Worm (Caenorhabditis elegans) whole organism, mixed stage, embryonic: Measurements from ENCODE around the gene fbxa-62.

ENCODE experiments used
- ceh-83 ChIP-seq: fragments of 200-800 bp; sonication (Bioruptor generic); optimal IDR thresholded peaks from 2 replicates; lab custom pipeline; 2018; ENCODE audit warnings: mild to moderate bottlenecking, missing genetic modification characterization, missing compliant biosample characterization
- ces-1 ChIP-seq: fragments of 150-350 bp; optimal IDR thresholded peaks from 2 replicates; lab custom pipeline; 2014; ENCODE audit warnings: missing biosample characterization, missing genetic modification reagents, missing genetic modification characterization
- elt-1 ChIP-seq: sonication (generic microtip); optimal IDR thresholded peaks from 2 replicates; lab custom pipeline; 2017; ENCODE audit warnings: missing genetic modification characterization, mild to moderate bottlenecking, missing compliant biosample characterization, antibody characterized with exemption, moderate library complexity, borderline replicate concordance; ENCODE audit not compliant: insufficient read depth
- elt-3 ChIP-seq: fragments of 150-350 bp; optimal IDR thresholded peaks from 2 replicates; lab custom pipeline; 2014; ENCODE audit warnings: missing biosample characterization, missing genetic modification characterization
- lsy-2 ChIP-seq: fragments of 150-350 bp; optimal IDR thresholded peaks from 2 replicates; lab custom pipeline; 2014; ENCODE audit warnings: missing biosample characterization, missing genetic modification characterization
- mls-2 ChIP-seq: sonication (generic microtip); optimal IDR thresholded peaks from 2 replicates; lab custom pipeline; 2016; ENCODE audit warnings: mild to moderate bottlenecking, missing genetic modification characterization, moderate library complexity, missing compliant biosample characterization
- nhr-2 ChIP-seq: fragments of 150-350 bp; optimal IDR thresholded peaks from 2 replicates; lab custom pipeline; 2014; ENCODE audit warnings: missing biosample characterization, missing genetic modification characterization
- nhr-237 ChIP-seq: fragments of 150-350 bp; optimal IDR thresholded peaks from 2 replicates; lab custom pipeline; 2014; ENCODE audit warnings: missing biosample characterization, missing genetic modification characterization
- pha-4 ChIP-seq: fragments of 150-350 bp; optimal IDR thresholded peaks from 2 replicates; lab custom pipeline; 2018; ENCODE audit warnings: missing biosample characterization, missing genetic modification reagents, missing genetic modification characterization
- snpc-4 ChIP-seq: fragments of 150-350 bp; optimal IDR thresholded peaks from 2 replicates; lab custom pipeline; 2014; ENCODE audit warnings: missing biosample characterization, missing genetic modification characterization
- unc-62 ChIP-seq: fragments of 150-350 bp; optimal IDR thresholded peaks from 2 replicates; lab custom pipeline; 2014; ENCODE audit warnings: missing biosample characterization, missing genetic modification reagents, missing genetic modification characterization
- ztf-11 ChIP-seq: fragments of 150-350 bp; optimal IDR thresholded peaks from 2 replicates; lab custom pipeline; 2014; ENCODE audit warnings: missing biosample characterization, missing genetic modification characterization

DNA sequence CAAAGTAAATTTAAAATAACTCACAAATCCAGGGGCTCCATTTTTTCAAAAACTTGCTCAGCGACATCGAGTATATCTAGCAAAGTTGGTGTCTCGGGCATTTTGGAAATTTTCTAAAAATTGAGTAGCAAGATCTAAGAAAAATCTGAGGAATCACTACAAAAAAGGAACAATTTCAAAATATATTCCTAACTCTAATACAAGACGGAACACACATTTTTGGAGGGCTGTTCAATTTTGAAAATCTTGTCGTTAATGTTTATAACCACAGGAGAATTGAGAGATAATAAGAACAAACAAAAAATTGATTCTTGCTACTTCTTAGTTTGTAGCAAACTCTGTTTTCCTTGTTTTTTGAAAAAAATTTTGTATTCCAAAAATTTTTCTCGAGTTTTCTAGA lies 4.9 kb downstream of the fbxa-62 start, which contains the start of gene fbxa-47:
- TF ChIP-seq elt-1: no peak
- TF ChIP-seq ces-1: no peak
- TF ChIP-seq ztf-11 (tag; lab: Kevin White, UChicago): no peak
- TF ChIP-seq ceh-83 (GFP tag; lab: Kevin White, UChicago): no peak
- no peak for TF ChIP-seq snpc-4
- no peak for TF ChIP-seq nhr-2 (tag; lab: Kevin White, UChicago)
- TF ChIP-seq elt-3 (tag; lab: Kevin White, UChicago): no peak
- no peak for TF ChIP-seq nhr-237 (tag; lab: Kevin White, UChicago)
- no peak for TF ChIP-seq lsy-2 (tag; lab: Kevin White, UChicago)
- TF ChIP-seq unc-62 (GFP tag; lab: Kevin White, UChicago): no peak
- no peak for TF ChIP-seq mls-2 (tag; lab: Kevin White, UChicago)
- no peak for TF ChIP-seq pha-4 (tag; lab: Kevin White, UChicago)
